Worm (Caenorhabditis elegans): Measurements from ENCODE around the gene vha-20.

DNA sequence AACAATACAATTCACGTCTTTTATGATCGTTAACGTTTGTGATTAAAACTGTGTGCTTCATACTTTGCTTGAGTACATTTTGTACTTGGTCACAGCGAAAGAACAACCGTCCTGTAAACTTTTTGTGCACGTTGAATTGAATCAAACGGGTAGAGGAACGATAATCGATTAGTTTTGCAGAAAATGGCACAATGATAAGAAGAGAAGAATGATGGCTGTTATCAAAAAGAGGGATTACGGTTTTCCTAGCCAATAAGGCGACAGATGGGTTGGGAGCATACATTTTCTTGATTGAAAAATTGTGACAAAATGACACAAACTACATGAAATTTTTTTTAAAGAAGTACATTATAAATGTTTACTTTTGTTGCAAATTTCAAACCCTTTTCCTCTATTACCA is 29.9 kb upstream of the vha-20 start:
- TF ChIP-seq K02D7.2 (tag; optimal IDR thresholded peaks at IDR 0.05): no peak
- no peak for TF ChIP-seq pqm-1 (tag; optimal IDR thresholded peaks at IDR 0.05)
- no peak for TF ChIP-seq ama-1 (optimal IDR thresholded peaks at IDR 0.05)
- TF ChIP-seq pha-4 (tag; optimal IDR thresholded peaks at IDR 0.05): no peak
- TF ChIP-seq pag-3 (tag; optimal IDR thresholded peaks at IDR 0.05; ENCODE audit: borderline replicate concordance): no peak
- peak; percentile 60 for TF ChIP-seq elt-2 (tag; optimal IDR thresholded peaks at IDR 0.05)
- TF ChIP-seq ceh-18 (tag; optimal IDR thresholded peaks at IDR 0.05): no peak
- TF ChIP-seq unc-55 (GFP tag; optimal IDR thresholded peaks at IDR 0.05): no peak
- no peak for TF ChIP-seq dve-1 (tag; optimal IDR thresholded peaks at IDR 0.05)
- no peak for TF ChIP-seq fax-1 (tag; optimal IDR thresholded peaks at IDR 0.05)
- TF ChIP-seq ref-2 (tag; optimal IDR thresholded peaks at IDR 0.05): no peak

Measured in whole organism, late embryonic.